Worm (Caenorhabditis elegans) whole organism, young adult: ENCODE measurements around the gene srh-204.
"Not testable (repeated sequence)": the region's sequence is repeated elsewhere in the genome, so short reads cannot be mapped to it uniquely, and the experiment has no call there.

Experiments used
- B0035.1 ChIP-seq: sonication (generic microtip); optimal IDR thresholded peaks from 2 replicates; lab custom pipeline; 2016; ENCODE audit warnings: missing genetic modification characterization, mild to moderate bottlenecking, missing compliant biosample characterization, missing genotype, missing genetic modification reagents
- C17E4.6 ChIP-seq: fragments of 200-800 bp; sonication (Bioruptor generic); IDR thresholded peaks from 2 replicates; pipeline ENCODE4 v1.3.6; 2022; ENCODE audit warnings: missing genetic modification reagents, missing genetic modification characterization, missing compliant biosample characterization
- F23B12.7 ChIP-seq: sonication (generic microtip); optimal IDR thresholded peaks from 2 replicates; lab custom pipeline; 2017; ENCODE audit warnings: missing genetic modification characterization, mild to moderate bottlenecking, missing compliant biosample characterization, antibody characterized with exemption, moderate library complexity; ENCODE audit not compliant: insufficient read depth
- F55B11.4 ChIP-seq: sonication (generic microtip); optimal IDR thresholded peaks from 2 replicates; lab custom pipeline; 2016; ENCODE audit warnings: missing compliant biosample characterization, missing genetic modification characterization, borderline replicate concordance; ENCODE audit not compliant: insufficient read depth
- F57A8.1 ChIP-seq: fragments of 200-800 bp; sonication (Bioruptor generic); optimal IDR thresholded peaks from 2 replicates; lab custom pipeline; 2018; ENCODE audit warnings: mild to moderate bottlenecking, missing genetic modification characterization, moderate library complexity, missing compliant biosample characterization
- T07F8.4 ChIP-seq: sonication (generic microtip); optimal IDR thresholded peaks from 2 replicates; lab custom pipeline; 2016; ENCODE audit warnings: mild to moderate bottlenecking, missing genetic modification characterization, moderate library complexity, missing compliant biosample characterization
- Y53F4B.3 ChIP-seq: fragments of 200-800 bp; sonication (Bioruptor generic); IDR thresholded peaks from 2 replicates; pipeline ENCODE4 v1.3.6; 2022; ENCODE audit warnings: missing genetic modification reagents, missing genetic modification characterization, missing compliant biosample characterization
- Y53G8AR.9 ChIP-seq: fragments of 200-800 bp; sonication (Bioruptor generic); conservative IDR thresholded peaks from 2 replicates; pipeline ENCODE4 v1.3.6; 2022; ENCODE audit warnings: missing genetic modification reagents, missing genetic modification characterization, missing compliant biosample characterization
- Y56A3A.18 ChIP-seq: fragments of 200-800 bp; sonication (Bioruptor generic); IDR thresholded peaks from 2 replicates; pipeline ENCODE4 v1.3.6; 2022; ENCODE audit warnings: missing genetic modification reagents, missing genetic modification characterization, missing compliant biosample characterization
- athp-1 ChIP-seq: sonication (generic microtip); optimal IDR thresholded peaks from 2 replicates; lab custom pipeline; 2017; ENCODE audit warnings: mild to moderate bottlenecking, missing genetic modification characterization, missing compliant biosample characterization
- attf-5 ChIP-seq: fragments of 200-800 bp; sonication (Bioruptor generic); optimal IDR thresholded peaks from 2 replicates; lab custom pipeline; 2018; ENCODE audit warnings: mild to moderate bottlenecking, missing genetic modification characterization, missing compliant biosample characterization
- ccch-3 ChIP-seq: fragments of 200-800 bp; sonication (Bioruptor generic); optimal IDR thresholded peaks from 2 replicates; lab custom pipeline; 2018; ENCODE audit warnings: mild to moderate bottlenecking, missing genetic modification characterization, missing compliant biosample characterization
- cebp-1 ChIP-seq, 2 experiments: fragments of 200-800 bp in 1 of 2; sonication (Bioruptor generic) in 1 of 2; sonication (generic microtip) in 1 of 2; IDR thresholded peaks in 1 of 2; optimal IDR thresholded peaks in 1 of 2; 2 replicates each; pipeline versions ENCODE4 v1.3.6 to Lab custom; 2017 to 2022; ENCODE audit warnings: missing compliant biosample characterization in 2 of 2, missing genetic modification characterization in 2 of 2, mild to moderate bottlenecking in 1 of 2, missing genetic modification reagents in 1 of 2, moderate library complexity in 1 of 2
- efl-1 ChIP-seq: fragments of 150-350 bp; optimal IDR thresholded peaks from 2 replicates; lab custom pipeline; 2014; ENCODE audit warnings: missing biosample characterization, missing genetic modification reagents, missing genetic modification characterization
- egl-44 ChIP-seq: fragments of 200-800 bp; sonication (Bioruptor generic); IDR thresholded peaks from 2 replicates; pipeline ENCODE4 v1.3.6; 2022; ENCODE audit warnings: missing genetic modification reagents, missing genetic modification characterization, missing compliant biosample characterization
- fkh-3 ChIP-seq: sonication (generic microtip); optimal IDR thresholded peaks from 2 replicates; lab custom pipeline; 2016; ENCODE audit warnings: mild to moderate bottlenecking, missing genetic modification characterization, missing compliant biosample characterization
- him-1 ChIP-seq: sonication (generic microtip); optimal IDR thresholded peaks from 2 replicates; lab custom pipeline; 2016; ENCODE audit warnings: missing genotype, missing genetic modification reagents, missing genetic modification characterization, missing compliant biosample characterization
- hsf-1 ChIP-seq: fragments of 200-800 bp; sonication (Bioruptor generic); IDR thresholded peaks from 2 replicates; pipeline ENCODE4 v1.3.6; 2022; ENCODE audit warnings: missing genetic modification reagents, missing genetic modification characterization, missing compliant biosample characterization
- lag-1 ChIP-seq: fragments of 200-800 bp; sonication (Bioruptor generic); IDR thresholded peaks from 2 replicates; pipeline ENCODE4 v1.3.6; 2022; ENCODE audit warnings: missing genetic modification reagents, missing genetic modification characterization, missing compliant biosample characterization
- let-607 ChIP-seq, 2 experiments: fragments of 200-800 bp in 1 of 2; sonication (Bioruptor generic) in 1 of 2; sonication (generic microtip) in 1 of 2; optimal IDR thresholded peaks; 2 replicates each; lab custom pipeline; 2016 to 2018; ENCODE audit warnings: mild to moderate bottlenecking in 2 of 2, missing compliant biosample characterization in 2 of 2, missing genetic modification characterization in 2 of 2, moderate library complexity in 2 of 2, missing genotype in 1 of 2
- lin-26 ChIP-seq: fragments of 200-800 bp; sonication (Bioruptor generic); IDR thresholded peaks from 2 replicates; pipeline ENCODE4 v1.3.6; 2022; ENCODE audit warnings: missing genetic modification reagents, missing genetic modification characterization, missing compliant biosample characterization
- lin-35 ChIP-seq, 3 experiments: fragments of 150-350 bp in 2 of 3; sonication (generic microtip) in 1 of 3; optimal IDR thresholded peaks; 2 replicates each; lab custom pipeline; 2014 to 2018; ENCODE audit warnings: missing biosample characterization in 3 of 3, missing genetic modification characterization in 3 of 3, missing genetic modification reagents in 3 of 3
- lin-40 ChIP-seq: sonication (generic microtip); optimal IDR thresholded peaks from 2 replicates; lab custom pipeline; 2016; ENCODE audit warnings: missing genetic modification characterization, mild to moderate bottlenecking, missing compliant biosample characterization, missing genotype, missing genetic modification reagents
- lin-54 ChIP-seq: fragments of 200-800 bp; sonication (Bioruptor generic); optimal IDR thresholded peaks from 2 replicates; lab custom pipeline; 2018; ENCODE audit warnings: mild to moderate bottlenecking, missing genetic modification characterization, missing compliant biosample characterization
- lir-1 ChIP-seq: fragments of 200-800 bp; sonication (Bioruptor generic); conservative IDR thresholded peaks from 2 replicates; pipeline ENCODE4 v1.3.6; 2022; ENCODE audit warnings: missing genetic modification reagents, missing genetic modification characterization, missing compliant biosample characterization
- madf-3 ChIP-seq: fragments of 200-800 bp; sonication (Bioruptor generic); IDR thresholded peaks from 2 replicates; pipeline ENCODE4 v1.3.6; 2022; ENCODE audit warnings: missing genetic modification reagents, missing genetic modification characterization, missing compliant biosample characterization
- mcd-1 ChIP-seq: fragments of 200-800 bp; sonication (Bioruptor generic); IDR thresholded peaks from 2 replicates; pipeline ENCODE4 v1.3.6; 2022; ENCODE audit warnings: missing genetic modification reagents, missing genetic modification characterization, missing compliant biosample characterization
- rec-8 ChIP-seq, 2 experiments: sonication (generic microtip); optimal IDR thresholded peaks; 2 replicates each; lab custom pipeline; 2016; ENCODE audit warnings: mild to moderate bottlenecking in 2 of 2, missing genetic modification characterization in 2 of 2, missing genetic modification reagents in 2 of 2, missing genotype in 2 of 2, missing biosample characterization in 1 of 2, missing compliant biosample characterization in 1 of 2, moderate library complexity in 1 of 2
- repo-1 ChIP-seq: sonication (generic microtip); optimal IDR thresholded peaks from 2 replicates; lab custom pipeline; 2017; ENCODE audit warnings: mild to moderate bottlenecking, missing genetic modification characterization, missing compliant biosample characterization
- snpc-4 ChIP-seq, 5 experiments: fragments of 150-350 bp in 1 of 5; sonication (generic microtip) in 4 of 5; optimal IDR thresholded peaks; 2 replicates each; lab custom pipeline; 2014 to 2018; ENCODE audit warnings: missing genetic modification characterization in 5 of 5, missing biosample characterization in 3 of 5, antibody characterized with exemption in 2 of 5, mild to moderate bottlenecking in 2 of 5, missing compliant biosample characterization in 2 of 5, missing genotype in 2 of 5, moderate library complexity in 2 of 5, missing genetic modification reagents in 1 of 5
- zim-3 ChIP-seq: sonication (generic microtip); optimal IDR thresholded peaks from 2 replicates; lab custom pipeline; 2017; ENCODE audit warnings: mild to moderate bottlenecking, missing genetic modification characterization, moderate library complexity, missing compliant biosample characterization
- ztf-3 ChIP-seq: fragments of 200-800 bp; sonication (Bioruptor generic); optimal IDR thresholded peaks from 2 replicates; lab custom pipeline; 2018; ENCODE audit warnings: mild to moderate bottlenecking, missing genetic modification characterization, missing compliant biosample characterization

Gene srh-204

DNA sequence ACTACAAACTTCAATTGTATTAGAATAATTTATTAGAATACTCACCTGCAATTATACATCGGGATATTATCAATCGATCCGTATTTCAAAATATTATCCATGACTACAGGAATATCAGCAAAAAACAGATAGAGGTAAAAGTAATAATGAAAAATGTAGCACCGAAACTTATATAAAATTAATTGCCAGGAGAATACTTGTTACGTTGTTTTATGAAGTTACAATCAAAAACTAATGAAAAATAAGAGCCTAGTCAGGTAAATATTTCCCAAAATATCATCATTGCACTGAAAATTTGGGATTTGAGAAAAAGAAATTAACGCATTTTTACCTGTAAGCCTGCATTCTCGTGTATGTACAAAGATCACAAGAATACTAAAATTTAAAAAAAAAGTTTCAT is 31.1 kb upstream of the srh-204 start, which contains the start of gene srt-38:
Gene srt-38, minus strand, starts transcription at position 101 of the 400 bp plus-strand sequence.
- TF ChIP-seq repo-1 (tag; lab: Kevin White, UChicago); athp-1; F55B11.4: not testable (repeated sequence)

DNA sequence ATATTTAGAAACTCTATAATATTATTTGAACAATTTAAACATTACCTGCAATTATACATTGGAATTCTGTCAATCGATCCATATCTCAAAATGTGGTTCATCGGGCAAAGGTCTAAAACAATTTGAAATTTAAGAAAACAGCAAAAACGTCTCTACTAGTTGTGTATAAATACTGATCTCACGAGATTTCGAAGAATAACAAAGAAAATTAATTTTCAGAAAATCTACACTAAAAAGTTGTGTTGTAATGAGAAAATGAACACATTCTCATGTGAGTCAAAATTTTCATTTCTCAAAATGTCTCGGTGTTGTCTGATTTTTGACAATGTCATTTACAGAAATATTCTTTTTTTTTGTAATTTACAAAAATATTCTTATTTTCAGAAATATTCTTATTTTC is 28.0 kb upstream of the srh-204 start, which contains the start of gene srt-36:
Gene srt-36, minus strand, starts transcription at position 101 of the 400 bp plus-strand sequence.
- TF ChIP-seq F57A8.1; cebp-1 (GFP tag; IDR thresholded peaks at IDR 0.05; lab: Robert Waterston, UW); cebp-1 (tag; optimal IDR thresholded peaks at IDR 0.05; lab: Kevin White, UChicago); lin-35 (GFP tag; optimal IDR thresholded peaks at IDR 0.05; lab: Kevin White, UChicago): not testable (repeated sequence)

DNA sequence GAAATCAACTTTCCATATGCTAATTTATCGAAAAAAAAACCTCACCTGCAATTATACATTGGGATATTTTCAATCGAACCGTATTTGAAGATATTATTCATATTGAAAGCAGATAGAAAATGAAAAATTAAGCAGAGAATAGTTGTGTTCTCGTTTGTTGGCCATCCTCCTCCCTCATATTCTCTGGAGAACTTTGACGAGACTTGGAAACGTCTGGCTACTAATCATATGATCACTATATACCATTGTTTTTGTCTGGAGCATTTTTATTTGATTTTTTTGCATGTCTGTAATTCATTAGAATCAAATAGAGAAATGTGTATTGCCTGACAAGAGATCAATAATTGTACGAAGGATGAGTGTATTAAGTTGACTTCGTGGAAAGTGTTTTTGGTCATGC is 24.3 kb upstream of the srh-204 start, which contains the start of gene srt-35:
Gene srt-35, minus strand, starts transcription at position 101 of the 400 bp plus-strand sequence.
- TF ChIP-seq lin-54 (GFP tag; lab: Kevin White, UChicago) = no peak
- TF ChIP-seq Y56A3A.18 (GFP tag; lab: Robert Waterston, UW) = no peak
- no peak for TF ChIP-seq Y53G8AR.9 (GFP tag; lab: Robert Waterston, UW)
- no peak for TF ChIP-seq him-1 (tag; lab: Kevin White, UChicago)
- no peak for TF ChIP-seq hsf-1 (GFP tag; lab: Robert Waterston, UW)
- TF ChIP-seq madf-3 (GFP tag; lab: Robert Waterston, UW) = no peak
- TF ChIP-seq egl-44 (GFP tag; lab: Robert Waterston, UW) = no peak
- TF ChIP-seq zim-3 (tag; lab: Kevin White, UChicago) = no peak
- TF ChIP-seq efl-1 = no peak
- no peak for TF ChIP-seq T07F8.4 (tag; lab: Kevin White, UChicago)
- TF ChIP-seq, all 124 proteins: peak for 0

DNA sequence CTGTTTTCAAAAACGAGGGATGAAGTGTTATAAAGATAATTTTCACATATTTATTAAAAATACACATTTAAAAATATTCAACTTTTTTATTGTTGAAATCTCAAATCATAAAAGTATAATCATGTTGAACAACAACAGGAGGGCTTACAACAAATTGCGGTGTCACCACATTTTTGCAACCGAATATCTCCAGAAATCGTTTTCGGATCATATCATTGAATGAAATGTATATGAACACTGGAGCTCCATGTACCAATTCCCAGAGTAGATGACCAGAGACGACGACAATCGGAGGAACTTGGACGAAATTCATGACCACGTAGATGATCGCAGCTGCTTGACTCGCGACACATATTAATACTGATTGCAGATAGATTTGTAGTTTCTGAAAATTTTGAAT is 21.2 kb upstream of the srh-204 start:
- TF ChIP-seq attf-5 (GFP tag; lab: Kevin White, UChicago) (no peak), ccch-3 (GFP tag; lab: Kevin White, UChicago) (no peak), lin-26 (no peak), let-607 (tag; optimal IDR thresholded peaks at IDR 0.05; lab: Kevin White, UChicago) (no peak), lin-40 (tag; lab: Kevin White, UChicago) (no peak), rec-8 (tag; optimal IDR thresholded peaks at IDR 0.05; lab: Kevin White, UChicago) (no peak), lir-1 (GFP tag; lab: Robert Waterston, UW) (no peak), fkh-3 (tag; lab: Kevin White, UChicago) (no peak), Y56A3A.18 (GFP tag; lab: Robert Waterston, UW) (no peak), athp-1 (no peak), C17E4.6 (GFP tag; lab: Robert Waterston, UW) (no peak), Y53F4B.3 (GFP tag; lab: Robert Waterston, UW) (no peak), ztf-3 (GFP tag; lab: Kevin White, UChicago) (no peak), mcd-1 (GFP tag; lab: Robert Waterston, UW) (no peak), lag-1 (GFP tag; lab: Robert Waterston, UW) (no peak), F23B12.7 (tag; lab: Kevin White, UChicago) (no peak), T07F8.4 (tag; lab: Kevin White, UChicago) (no peak), B0035.1 (no peak), snpc-4 (GFP tag; optimal IDR thresholded peaks at IDR 0.05; lab: Kevin White, UChicago) (no peak), snpc-4 (tag; optimal IDR thresholded peaks at IDR 0.05; lab: Kevin White, UChicago) (no peak), madf-3 (GFP tag; lab: Robert Waterston, UW) (no peak)
